Fruit fly (Drosophila melanogaster): ENCODE results near the gene CG31205.

The CG31205 gene

DNA sequence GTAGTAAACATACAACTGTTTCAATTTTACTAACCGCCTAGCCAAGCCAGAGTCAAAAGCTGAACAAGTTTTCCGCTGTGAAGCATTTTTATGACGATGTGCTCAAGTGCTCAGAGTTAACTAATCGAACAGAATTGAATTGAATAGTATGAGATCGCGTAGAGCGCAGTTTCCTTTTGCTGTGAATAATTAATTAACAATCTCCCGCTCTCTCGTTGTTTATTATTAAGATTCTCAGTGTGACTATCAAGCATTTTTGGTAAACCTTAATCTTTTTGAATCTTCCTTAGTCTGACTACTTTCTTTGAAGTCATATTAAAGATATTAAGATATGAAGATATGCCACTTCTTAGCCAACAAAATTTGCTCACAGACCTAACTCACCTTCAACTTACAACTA is 13.8 kb downstream of the CG31205 start, which contains the start of gene CG31200:
CG31200 (minus strand) TSS at position 101 of the 400 bp plus-strand sequence.
- no peak for TF ChIP-seq CG10348 (GFP tag; IDR thresholded peaks at IDR 0.05)
- TF ChIP-seq Pif1B (GFP tag; optimal IDR thresholded peaks at IDR 0.05) = no peak
- TF ChIP-seq CG32121 (GFP tag; IDR thresholded peaks at IDR 0.05) = no peak
- TF ChIP-seq EcR (GFP tag; optimal IDR thresholded peaks at IDR 0.05) = no peak
- no peak for TF ChIP-seq CG8301 (tag; optimal IDR thresholded peaks at IDR 0.05)
- TF ChIP-seq Snoo (tag; optimal IDR thresholded peaks at IDR 0.05) = no peak
- TF ChIP-seq CG15710 (tag; optimal IDR thresholded peaks at IDR 0.05) = no peak
- TF ChIP-seq CG14655 (GFP tag; optimal IDR thresholded peaks at IDR 0.05) = no peak
- no peak for TF ChIP-seq CG13204 (GFP tag; optimal IDR thresholded peaks at IDR 0.05)
- TF ChIP-seq CG34367 (tag; optimal IDR thresholded peaks at IDR 0.05) = no peak
- no peak for TF ChIP-seq D1 (tag; optimal IDR thresholded peaks at IDR 0.05)

DNA sequence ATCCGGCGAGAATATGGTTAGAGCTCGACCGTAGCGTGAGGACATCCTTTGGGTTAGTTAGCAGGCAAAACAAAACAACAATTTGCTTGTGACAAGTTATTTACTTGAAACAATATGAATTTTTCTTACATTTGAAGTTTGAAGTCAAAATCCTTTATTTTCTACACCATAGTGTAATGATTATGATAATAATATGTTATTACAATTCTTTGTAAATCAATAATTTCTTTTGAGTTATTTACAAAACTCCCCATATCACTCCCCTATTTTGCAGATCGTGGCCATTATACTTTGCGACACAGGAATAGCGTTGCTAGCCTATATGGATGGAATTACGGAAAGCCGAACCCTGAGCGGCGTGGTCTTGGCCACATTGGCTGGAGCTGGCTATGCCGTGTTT is 17.5 kb downstream of the CG31205 start, which contains the start of gene Prosalpha4T1:
Prosalpha4T1 (minus strand) TSS at position 101 of the 400 bp plus-strand sequence.
- no peak for TF ChIP-seq CG8159 (tag; optimal IDR thresholded peaks at IDR 0.05)
- TF ChIP-seq EcR (GFP tag; optimal IDR thresholded peaks at IDR 0.05) = no peak
- no peak for TF ChIP-seq CG9948 (tag; optimal IDR thresholded peaks at IDR 0.05)
- TF ChIP-seq CG15710 (tag; optimal IDR thresholded peaks at IDR 0.05) = no peak
- TF ChIP-seq CG34367 (tag; optimal IDR thresholded peaks at IDR 0.05) = no peak
- TF ChIP-seq CG14655 (GFP tag; optimal IDR thresholded peaks at IDR 0.05) = no peak
- TF ChIP-seq D1 (tag; optimal IDR thresholded peaks at IDR 0.05) = no peak
- TF ChIP-seq CG12605 (GFP tag; IDR thresholded peaks at IDR 0.05) = no peak
- no peak for TF ChIP-seq CG13204 (GFP tag; optimal IDR thresholded peaks at IDR 0.05)
- TF ChIP-seq CG8301 (tag; optimal IDR thresholded peaks at IDR 0.05) = no peak
- no peak for TF ChIP-seq CG10348 (GFP tag; IDR thresholded peaks at IDR 0.05)
- no peak for TF ChIP-seq CG4496 (GFP tag; IDR thresholded peaks at IDR 0.05)
- no peak for TF ChIP-seq gl (tag; optimal IDR thresholded peaks at IDR 0.05)
- no peak for TF ChIP-seq rn (GFP tag; IDR thresholded peaks at IDR 0.05)
- no peak for TF ChIP-seq Snoo (tag; optimal IDR thresholded peaks at IDR 0.05)

DNA sequence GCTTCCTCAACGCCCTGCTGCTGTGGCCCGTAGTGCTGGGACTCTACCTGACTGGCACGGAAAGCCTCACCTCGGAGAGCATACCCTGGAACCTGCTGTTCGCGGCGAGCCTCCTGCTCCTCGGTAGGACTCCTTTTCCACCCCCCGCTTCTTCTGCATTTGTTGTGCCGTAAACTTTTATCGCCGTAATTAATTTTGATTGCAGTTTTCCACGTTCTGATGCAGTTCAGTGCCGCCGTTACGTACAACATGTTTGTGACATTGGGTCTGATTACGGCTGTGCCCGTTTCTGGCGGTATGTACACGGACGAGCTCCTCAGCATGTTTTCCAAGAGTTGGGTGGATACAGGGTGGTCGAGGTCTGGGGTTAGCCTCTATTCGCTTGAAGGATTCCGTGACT is 18.1 kb downstream of the CG31205 start:
- TF ChIP-seq CG12605 (GFP tag; IDR thresholded peaks at IDR 0.05) = no peak
- TF ChIP-seq Ets98B (GFP tag; IDR thresholded peaks at IDR 0.05) = no peak
- no peak for TF ChIP-seq CG17806 (tag; optimal IDR thresholded peaks at IDR 0.05)
- no peak for TF ChIP-seq CG8159 (tag; optimal IDR thresholded peaks at IDR 0.05)
- no peak for TF ChIP-seq CG34367 (tag; optimal IDR thresholded peaks at IDR 0.05)

DNA sequence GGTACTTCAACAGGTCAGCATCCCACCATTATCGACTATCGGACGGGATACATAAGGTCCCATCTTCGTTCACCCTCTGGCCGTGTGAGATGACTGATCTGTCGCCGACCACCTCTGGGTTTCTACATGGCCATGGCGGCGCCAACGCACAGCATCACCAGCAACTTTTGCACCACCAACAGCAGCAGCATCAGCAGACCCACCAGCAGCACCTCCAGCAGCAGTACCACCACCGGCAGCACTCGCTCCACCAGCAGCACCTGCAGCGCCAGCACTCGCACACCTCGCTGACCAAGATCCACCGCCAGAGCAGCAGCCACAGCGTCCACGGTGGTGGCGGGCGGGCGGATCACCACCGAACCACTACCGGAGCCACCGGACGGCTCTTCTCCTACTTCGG is 23.6 kb downstream of the CG31205 start:
- TF ChIP-seq Pif1A (GFP tag; optimal IDR thresholded peaks at IDR 0.05) = no peak
- TF ChIP-seq CG4496 (GFP tag; IDR thresholded peaks at IDR 0.05) = no peak
- TF ChIP-seq CG34367 (tag; optimal IDR thresholded peaks at IDR 0.05) = no peak
- TF ChIP-seq Snoo (tag; optimal IDR thresholded peaks at IDR 0.05) = no peak
- no peak for TF ChIP-seq Ets98B (GFP tag; IDR thresholded peaks at IDR 0.05)
- TF ChIP-seq CG12605 (GFP tag; IDR thresholded peaks at IDR 0.05) = no peak
- TF ChIP-seq rn (GFP tag; IDR thresholded peaks at IDR 0.05) = no peak
- TF ChIP-seq fd96Ca (GFP tag; IDR thresholded peaks at IDR 0.05) = no peak
- TF ChIP-seq D1 (tag; optimal IDR thresholded peaks at IDR 0.05) = no peak
- TF ChIP-seq CG10348 (GFP tag; IDR thresholded peaks at IDR 0.05) = no peak

DNA sequence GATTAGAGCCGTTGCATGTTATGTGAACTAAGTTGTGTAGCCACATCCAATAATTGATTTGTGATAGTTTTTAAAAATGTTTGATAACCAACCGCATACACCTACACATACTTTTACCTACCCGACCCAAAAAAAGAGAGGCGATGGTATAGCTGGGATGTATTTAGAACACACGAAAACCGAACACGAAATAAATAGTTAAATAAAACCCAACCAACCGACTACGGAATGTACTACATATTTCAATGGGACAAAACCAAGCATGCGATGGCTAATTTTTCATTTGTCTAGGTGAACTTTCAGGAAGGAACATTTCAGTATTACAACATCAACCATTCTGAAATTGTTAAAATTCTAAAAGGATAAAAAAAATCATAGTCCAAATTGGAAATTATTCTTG is 25.0 kb downstream of the CG31205 start, which contains the start of gene Syp:
Syp (plus strand) TSS at position 301 of the 400 bp plus-strand sequence.
- no peak for TF ChIP-seq fd96Ca (GFP tag; IDR thresholded peaks at IDR 0.05)
- no peak for TF ChIP-seq CG12605 (GFP tag; IDR thresholded peaks at IDR 0.05)
- TF ChIP-seq CG15710 (tag; optimal IDR thresholded peaks at IDR 0.05) = no peak
- TF ChIP-seq Pif1A (GFP tag; optimal IDR thresholded peaks at IDR 0.05) = no peak
- no peak for TF ChIP-seq CG32121 (GFP tag; IDR thresholded peaks at IDR 0.05)
- no peak for TF ChIP-seq D1 (tag; optimal IDR thresholded peaks at IDR 0.05)

DNA sequence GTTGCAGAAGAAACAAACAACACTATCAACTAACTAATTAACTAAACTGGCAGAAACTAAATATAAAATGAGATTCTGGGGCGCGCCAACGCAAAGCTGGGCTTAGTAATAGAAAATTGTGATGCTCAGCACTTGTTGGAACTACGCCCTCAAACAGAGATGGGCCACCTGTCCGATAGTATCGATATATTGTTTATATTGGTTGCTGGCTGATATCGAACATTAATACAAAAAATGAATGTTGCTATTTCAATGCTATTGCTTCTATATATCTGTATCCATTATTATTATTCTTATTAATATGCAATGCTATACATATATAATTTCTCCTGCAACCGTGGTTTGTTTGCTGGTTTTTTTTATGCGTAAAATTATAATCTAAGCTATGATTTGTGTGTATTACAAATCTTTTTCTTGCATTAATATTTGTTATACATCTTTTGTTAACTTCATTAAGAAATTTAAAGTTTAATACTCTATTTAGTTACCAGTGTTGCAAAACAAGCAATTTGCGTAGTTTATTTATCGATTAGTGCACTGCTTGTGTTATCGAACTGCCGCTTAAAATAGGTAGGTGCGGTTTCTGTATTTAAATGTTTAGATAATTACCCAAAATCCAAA is 30.9 kb downstream of the CG31205 start, which contains the start of gene CG31195:
CG31195 (minus strand) TSS at position 195 of the 621 bp plus-strand sequence.
- TF ChIP-seq CG10348 (GFP tag; IDR thresholded peaks at IDR 0.05) (no peak), CG9948 (tag; optimal IDR thresholded peaks at IDR 0.05) (no peak), Pif1A (GFP tag; optimal IDR thresholded peaks at IDR 0.05) (no peak), gl (tag; optimal IDR thresholded peaks at IDR 0.05) (no peak), Ets98B (GFP tag; IDR thresholded peaks at IDR 0.05) (no peak), CG8159 (tag; optimal IDR thresholded peaks at IDR 0.05) (no peak), CG14655 (GFP tag; optimal IDR thresholded peaks at IDR 0.05) (no peak), D1 (tag; optimal IDR thresholded peaks at IDR 0.05) (no peak), CG32121 (GFP tag; IDR thresholded peaks at IDR 0.05) (no peak), CG13204 (GFP tag; optimal IDR thresholded peaks at IDR 0.05) (no peak)

DNA sequence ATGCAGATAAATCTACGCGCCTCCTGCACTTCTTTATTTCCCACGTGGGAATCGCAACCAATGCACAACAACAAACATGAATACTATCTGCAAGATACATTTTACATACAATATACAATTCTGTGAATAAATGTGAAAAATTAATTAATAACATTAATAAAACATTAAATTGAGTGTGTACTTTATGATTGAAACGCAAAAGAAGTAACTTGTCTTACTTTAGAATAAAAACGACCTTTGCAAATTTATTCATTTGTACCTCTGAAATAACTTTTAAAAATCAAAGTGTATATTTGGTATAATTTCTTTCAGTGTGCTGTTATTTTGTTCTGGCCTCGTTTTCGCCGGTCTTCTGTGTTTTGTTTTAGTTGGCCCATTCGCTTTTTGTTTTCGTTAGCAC is 32.6 kb downstream of the CG31205 start:
- TF ChIP-seq CG12605 (GFP tag; IDR thresholded peaks at IDR 0.05) = 0 out of 2 replicates have a peak, but pooled peaks have one; percentile 49
- TF ChIP-seq CG17806 (tag; optimal IDR thresholded peaks at IDR 0.05) = peak; percentile 43
- TF ChIP-seq rn (GFP tag; IDR thresholded peaks at IDR 0.05) = no peak
- no peak for TF ChIP-seq CG10348 (GFP tag; IDR thresholded peaks at IDR 0.05)
- peak; percentile 61 for TF ChIP-seq gl (tag; optimal IDR thresholded peaks at IDR 0.05)
- TF ChIP-seq CG34367 (tag; optimal IDR thresholded peaks at IDR 0.05) = peak; percentile 26
- no peak for TF ChIP-seq fd96Ca (GFP tag; IDR thresholded peaks at IDR 0.05)
- peak; percentile 77 for TF ChIP-seq CG8301 (tag; optimal IDR thresholded peaks at IDR 0.05)
- peak; percentile 51 for TF ChIP-seq Ets98B (GFP tag; IDR thresholded peaks at IDR 0.05)
- peak; percentile 55 for TF ChIP-seq CG9948 (tag; optimal IDR thresholded peaks at IDR 0.05)
- no peak for TF ChIP-seq EcR (GFP tag; optimal IDR thresholded peaks at IDR 0.05)
- peak; percentile 81 for TF ChIP-seq CG32121 (GFP tag; IDR thresholded peaks at IDR 0.05)
- peak; percentile 67; the same call in 1 of the 3 replicates for TF ChIP-seq CG4496 (GFP tag; IDR thresholded peaks at IDR 0.05)
- no peak for TF ChIP-seq CG13204 (GFP tag; optimal IDR thresholded peaks at IDR 0.05)
- TF ChIP-seq CG15710 (tag; optimal IDR thresholded peaks at IDR 0.05) = peak; percentile 54
- peak; percentile 71 for TF ChIP-seq CG14655 (GFP tag; optimal IDR thresholded peaks at IDR 0.05)
- TF ChIP-seq D1 (tag; optimal IDR thresholded peaks at IDR 0.05) = peak; percentile 70
- TF ChIP-seq Pif1B (GFP tag; optimal IDR thresholded peaks at IDR 0.05) = peak; percentile 64
- peak; percentile 62 for TF ChIP-seq Snoo (tag; optimal IDR thresholded peaks at IDR 0.05)
- TF ChIP-seq CG8159 (tag; optimal IDR thresholded peaks at IDR 0.05) = peak; percentile 78
- TF ChIP-seq Pif1A (GFP tag; optimal IDR thresholded peaks at IDR 0.05) = peak; percentile 71
